Worm (Caenorhabditis elegans): Measurements from ENCODE around the gene col-20.
A peak's percentile ranks its signal among the peaks of the same experiment; 100 is the strongest.

ce11 chrII:4866045-4866444 lies 4.5 kb downstream of the col-20 start:
- no peak for TF ChIP-seq lin-39 (tag; optimal IDR thresholded peaks at IDR 0.05)
- TF ChIP-seq snpc-4 (tag; optimal IDR thresholded peaks at IDR 0.05), result no peak
- no peak for TF ChIP-seq mml-1 (tag; optimal IDR thresholded peaks at IDR 0.05)
- peak in 1 of 3 experiments; percentile 73 for TF ChIP-seq elt-3 (tag; optimal IDR thresholded peaks at IDR 0.05)
- peak; percentile 91 for TF ChIP-seq ama-1 (optimal IDR thresholded peaks at IDR 0.05)

Data from whole organism, L3 larva.